Fruit fly (Drosophila melanogaster) whole organism, prepupa: Measurements from ENCODE around the gene CG34377.

Source experiments
- Blimp-1 ChIP-seq: fragments of 200-800 bp; sonication (Bioruptor generic); optimal IDR thresholded peaks from 3 replicates; lab custom pipeline; 2017; ENCODE audit warnings: missing biosample characterization, missing genetic modification characterization, mild to moderate bottlenecking, moderate library complexity, missing genetic modification reagents
- CG10669 ChIP-seq: fragments of 200-800 bp; sonication (Bioruptor generic); optimal IDR thresholded peaks from 3 replicates; lab custom pipeline; 2018; ENCODE audit warnings: missing biosample characterization, mild to moderate bottlenecking, missing genetic modification characterization, moderate library complexity
- CG11902 ChIP-seq: fragments of 200-800 bp; sonication (Bioruptor generic); optimal IDR thresholded peaks from 3 replicates; lab custom pipeline; 2016; ENCODE audit warnings: missing biosample characterization, missing genetic modification characterization
- CG15336 ChIP-seq: fragments of 200-800 bp; sonication (Bioruptor generic); IDR thresholded peaks from 2 replicates; pipeline ENCODE4 v1.3.6; 2022; ENCODE audit warnings: missing biosample characterization, missing genetic modification characterization
- CG1621 ChIP-seq: fragments of 200-800 bp; sonication (Bioruptor generic); optimal IDR thresholded peaks from 3 replicates; lab custom pipeline; 2018; ENCODE audit warnings: missing biosample characterization, mild to moderate bottlenecking, missing genetic modification characterization
- CG31627 ChIP-seq: fragments of 200-800 bp; sonication (Bioruptor generic); optimal IDR thresholded peaks from 3 replicates; lab custom pipeline; 2016; ENCODE audit warnings: missing biosample characterization, missing genetic modification characterization
- CG32006 ChIP-seq: fragments of 200-800 bp; sonication (Bioruptor generic); optimal IDR thresholded peaks from 3 replicates; lab custom pipeline; 2017; ENCODE audit warnings: missing biosample characterization, mild to moderate bottlenecking, missing genetic modification characterization
- CG3919 ChIP-seq: fragments of 200-800 bp; sonication (Bioruptor generic); optimal IDR thresholded peaks from 3 replicates; lab custom pipeline; 2016; ENCODE audit warnings: missing biosample characterization, missing genetic modification characterization
- CG4318 ChIP-seq: fragments of 200-800 bp; sonication (Bioruptor generic); optimal IDR thresholded peaks from 3 replicates; lab custom pipeline; 2017; ENCODE audit warnings: missing biosample characterization, mild to moderate bottlenecking, missing genetic modification characterization
- CG6163 ChIP-seq: fragments of 200-800 bp; sonication (Bioruptor generic); IDR thresholded peaks from 3 replicates; pipeline ENCODE4 v1.3.6; 2022; ENCODE audit warnings: missing biosample characterization, missing genetic modification characterization
- CG6792 ChIP-seq: fragments of 200-800 bp; sonication (Bioruptor generic); optimal IDR thresholded peaks from 3 replicates; lab custom pipeline; 2016; ENCODE audit warnings: missing biosample characterization, missing genetic modification characterization
- CG6808 ChIP-seq: fragments of 200-800 bp; sonication (Bioruptor generic); optimal IDR thresholded peaks from 3 replicates; lab custom pipeline; 2017; ENCODE audit warnings: missing biosample characterization, missing genetic modification characterization, mild to moderate bottlenecking, moderate library complexity, missing genetic modification reagents
- CG6854 ChIP-seq: fragments of 200-800 bp; sonication (Bioruptor generic); optimal IDR thresholded peaks from 2 replicates; lab custom pipeline; 2017; ENCODE audit warnings: missing biosample characterization, mild to moderate bottlenecking, missing genetic modification characterization
- CG8119 ChIP-seq: fragments of 200-800 bp; sonication (Bioruptor generic); IDR thresholded peaks from 3 replicates; pipeline ENCODE4 v1.3.6; 2022; ENCODE audit warnings: missing biosample characterization, missing genetic modification characterization
- CG8319 ChIP-seq: fragments of 200-800 bp; sonication (Bioruptor generic); optimal IDR thresholded peaks from 3 replicates; lab custom pipeline; 2016; ENCODE audit warnings: missing biosample characterization, missing genetic modification characterization
- CG8632 ChIP-seq: fragments of 200-800 bp; sonication (Bioruptor generic); optimal IDR thresholded peaks from 3 replicates; lab custom pipeline; 2016; ENCODE audit warnings: missing biosample characterization, missing genetic modification characterization
- CG9139 ChIP-seq: fragments of 200-800 bp; sonication (Bioruptor generic); optimal IDR thresholded peaks from 3 replicates; lab custom pipeline; 2017; ENCODE audit warnings: missing biosample characterization, mild to moderate bottlenecking, missing genetic modification characterization
- Eip78C ChIP-seq: fragments of 200-800 bp; sonication (Bioruptor generic); peaks from one replicate; lab custom pipeline; 2016; ENCODE audit warnings: missing biosample characterization, missing genetic modification characterization
- Eip93F ChIP-seq: fragments of 200-800 bp; sonication (Bioruptor generic); optimal IDR thresholded peaks from 2 replicates; lab custom pipeline; 2016; ENCODE audit warnings: missing biosample characterization, mild to moderate bottlenecking, missing genetic modification characterization
- Ets96B ChIP-seq: fragments of 200-800 bp; optimal IDR thresholded peaks from 2 replicates; lab custom pipeline; 2019; ENCODE audit warnings: missing biosample characterization, mild to moderate bottlenecking, missing genetic modification characterization, moderate library complexity
- Gug ChIP-seq: fragments of 200-800 bp; sonication (Bioruptor generic); IDR thresholded peaks from 2 replicates; pipeline ENCODE4 v1.3.6; 2022; ENCODE audit warnings: missing biosample characterization, missing genetic modification characterization
- Hr39 ChIP-seq: fragments of 200-800 bp; sonication (Bioruptor generic); optimal IDR thresholded peaks from 2 replicates; lab custom pipeline; 2016; ENCODE audit warnings: missing biosample characterization, missing genetic modification characterization
- Hr4 ChIP-seq: fragments of 200-800 bp; sonication (Bioruptor generic); optimal IDR thresholded peaks from 3 replicates; lab custom pipeline; 2016; ENCODE audit warnings: missing biosample characterization, missing genetic modification characterization
- Lpt ChIP-seq: fragments of 200-800 bp; sonication (Bioruptor generic); optimal IDR thresholded peaks from 3 replicates; lab custom pipeline; 2016; ENCODE audit warnings: missing biosample characterization, missing genetic modification characterization
- Met ChIP-seq: fragments of 200-800 bp; sonication (Bioruptor generic); optimal IDR thresholded peaks from 3 replicates; lab custom pipeline; 2016; ENCODE audit warnings: missing biosample characterization, missing genetic modification characterization
- Smox ChIP-seq: fragments of 200-800 bp; sonication (Bioruptor generic); optimal IDR thresholded peaks from 3 replicates; lab custom pipeline; 2016; ENCODE audit warnings: missing biosample characterization, missing genetic modification characterization
- Sox15 ChIP-seq: fragments of 200-800 bp; sonication (Bioruptor generic); optimal IDR thresholded peaks from 3 replicates; lab custom pipeline; 2016; ENCODE audit warnings: missing biosample characterization, missing genetic modification characterization
- acj6 ChIP-seq: fragments of 200-800 bp; sonication (Bioruptor generic); optimal IDR thresholded peaks from 3 replicates; lab custom pipeline; 2016; ENCODE audit warnings: missing biosample characterization, missing genetic modification characterization
- cyc ChIP-seq: fragments of 200-800 bp; sonication (Bioruptor generic); optimal IDR thresholded peaks from 3 replicates; lab custom pipeline; 2016; ENCODE audit warnings: missing biosample characterization, missing genetic modification characterization
- dsx ChIP-seq: fragments of 200-800 bp; optimal IDR thresholded peaks from 3 replicates; lab custom pipeline; 2019; ENCODE audit warnings: missing biosample characterization, mild to moderate bottlenecking, missing genetic modification characterization, moderate library complexity; ENCODE audit not compliant: poor library complexity, severe bottlenecking
- fd59A ChIP-seq: fragments of 200-800 bp; sonication (Bioruptor generic); optimal IDR thresholded peaks from 2 replicates; lab custom pipeline; 2017; ENCODE audit warnings: missing biosample characterization, mild to moderate bottlenecking, missing genetic modification characterization, missing genetic modification reagents
- fd85E ChIP-seq: fragments of 200-800 bp; sonication (Bioruptor generic); optimal IDR thresholded peaks from 3 replicates; lab custom pipeline; 2016; ENCODE audit warnings: missing biosample characterization, missing genetic modification characterization
- fkh ChIP-seq: fragments of 200-800 bp; sonication (Bioruptor generic); optimal IDR thresholded peaks from 3 replicates; lab custom pipeline; 2017; ENCODE audit warnings: missing biosample characterization, mild to moderate bottlenecking, missing genetic modification characterization, moderate library complexity
- net ChIP-seq: fragments of 200-800 bp; sonication (Bioruptor generic); optimal IDR thresholded peaks from 3 replicates; lab custom pipeline; 2016; ENCODE audit warnings: missing biosample characterization, missing genetic modification characterization
- ss ChIP-seq, 2 experiments: fragments of 200-800 bp; sonication (Bioruptor generic); optimal IDR thresholded peaks; 2 replicates in 1 of 2; 3 replicates in 1 of 2; lab custom pipeline; 2017 to 2018; ENCODE audit warnings: mild to moderate bottlenecking in 2 of 2, missing biosample characterization in 2 of 2, missing genetic modification characterization in 2 of 2, moderate library complexity in 1 of 2
- svp ChIP-seq: fragments of 200-800 bp; sonication (Bioruptor generic); peaks from one replicate; lab custom pipeline; 2016; ENCODE audit warnings: missing biosample characterization, missing genetic modification characterization
- topi ChIP-seq: fragments of 200-800 bp; sonication (Bioruptor generic); optimal IDR thresholded peaks from 3 replicates; lab custom pipeline; 2016; ENCODE audit warnings: missing biosample characterization, missing genetic modification characterization

Gene CG34377

DNA sequence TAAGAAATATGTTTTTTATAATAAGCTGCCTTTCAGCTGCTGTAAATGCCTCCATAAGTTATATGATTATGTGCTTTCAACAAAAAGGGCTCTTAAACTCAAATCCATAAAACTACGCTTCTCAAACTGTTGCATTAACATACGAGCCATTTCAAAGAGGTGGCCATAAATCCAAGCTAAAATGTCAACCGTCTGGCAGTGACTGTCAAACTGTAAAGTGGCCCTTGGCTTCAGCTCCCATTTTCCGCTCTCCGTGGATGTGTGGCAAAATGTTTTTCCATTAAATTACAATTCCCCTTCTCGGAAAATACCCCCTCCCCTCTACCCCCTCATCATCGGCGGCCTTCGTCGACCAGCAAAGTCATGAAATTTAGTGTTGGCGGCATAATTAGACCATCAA, 18.8 kb upstream of the CG34377 start:
- TF ChIP-seq Met (GFP tag; lab: Kevin White, UChicago), result no peak
- no peak for TF ChIP-seq CG3919
- no peak for TF ChIP-seq cyc (GFP tag; lab: Kevin White, UChicago)
- TF ChIP-seq CG8632 (GFP tag; lab: Kevin White, UChicago), result no peak
- no peak for TF ChIP-seq fd59A
- TF ChIP-seq ss (GFP tag; optimal IDR thresholded peaks at IDR 0.05; lab: Kevin White, UChicago), result no peak
- TF ChIP-seq CG10669 (GFP tag; lab: Kevin White, UChicago), result no peak
- TF ChIP-seq Ets96B (tag; lab: Kevin White, UChicago), result no peak
- TF ChIP-seq Lpt, result no peak
- TF ChIP-seq, all 60 proteins: peak for 0

DNA sequence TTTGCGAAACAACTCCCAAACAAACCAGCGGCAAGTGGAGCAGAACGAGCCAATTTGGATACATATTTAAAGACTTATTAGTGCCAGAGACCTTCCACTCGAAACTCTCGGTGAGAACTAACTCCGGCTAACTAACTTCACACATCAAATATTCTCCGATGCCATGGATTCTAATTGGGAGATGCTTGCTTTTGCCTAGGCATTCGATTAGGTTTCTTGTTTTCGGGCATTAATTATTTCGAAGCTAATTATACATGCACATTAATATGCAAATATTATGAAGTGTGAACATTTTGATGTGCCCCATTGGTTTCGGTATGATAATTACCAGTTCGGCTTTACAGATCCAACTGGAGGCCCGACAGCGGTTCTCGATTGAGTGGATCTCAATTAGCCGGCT, 18.3 kb upstream of the CG34377 start, which contains the start of gene CG5386:
Gene CG5386 (minus strand): TSS at position 101 of the 400 bp plus-strand sequence.
- TF ChIP-seq Ets96B (tag; lab: Kevin White, UChicago) (no peak), Eip78C (no peak), dsx (GFP tag; lab: Kevin White, UChicago) (no peak), fkh (no peak), CG3919 (no peak), Gug (GFP tag; lab: Robert Waterston, UW) (no peak), CG6163 (no peak), CG31627 (no peak), CG15336 (GFP tag; lab: Robert Waterston, UW) (no peak), acj6 (GFP tag; lab: Kevin White, UChicago) (no peak), CG6792 (GFP tag; lab: Kevin White, UChicago) (no peak), cyc (GFP tag; lab: Kevin White, UChicago) (no peak), CG11902 (no peak), CG9139 (no peak), CG32006 (GFP tag; lab: Kevin White, UChicago) (no peak)

DNA sequence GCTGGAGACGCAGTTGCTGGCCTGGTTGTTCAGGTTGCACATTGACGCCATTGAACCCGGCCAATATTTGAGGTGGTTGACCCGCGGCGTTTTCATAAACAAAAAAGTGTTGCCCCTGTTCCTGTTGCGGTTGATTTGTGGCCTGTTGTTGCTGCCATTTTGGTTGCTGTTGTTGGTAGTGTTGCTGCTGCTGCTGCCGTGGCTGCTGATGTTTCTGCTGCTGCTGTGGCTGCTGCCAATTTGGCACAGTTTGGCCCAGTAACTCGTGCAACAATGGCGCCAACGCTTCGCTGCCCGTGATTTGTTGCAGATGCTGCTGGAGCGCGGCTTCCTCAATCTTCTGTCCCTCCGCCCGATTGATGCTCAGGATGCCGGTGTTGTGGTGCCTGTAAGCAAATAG, 17.8 kb upstream of the CG34377 start:
- TF ChIP-seq Sox15 (GFP tag; lab: Kevin White, UChicago) (no peak), Eip93F (GFP tag; lab: Kevin White, UChicago) (no peak), fd85E (no peak)

DNA sequence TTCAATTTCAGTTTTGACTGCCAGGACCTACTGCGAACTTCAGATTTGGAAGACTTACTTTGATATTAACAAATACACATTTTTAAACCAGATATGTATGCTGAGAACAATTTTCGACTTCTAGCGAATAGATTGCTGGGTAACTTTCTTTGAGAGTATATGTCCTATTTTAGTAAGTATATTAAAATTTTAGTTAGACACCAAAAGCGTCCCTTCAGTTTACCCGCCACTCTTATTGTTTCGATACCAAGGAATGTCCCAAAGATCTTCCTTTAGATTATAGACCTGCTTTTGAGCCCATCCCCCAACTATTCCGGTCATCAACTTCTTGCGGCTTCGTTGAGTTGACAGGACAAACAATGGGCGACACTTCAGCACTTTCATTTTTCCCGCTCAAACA, 16.3 kb upstream of the CG34377 start, which contains the start of gene CG5388:
Gene CG5388 (minus strand): TSS at position 101 of the 400 bp plus-strand sequence.
- TF ChIP-seq CG3919, result no peak
- TF ChIP-seq CG1621 (tag; lab: Kevin White, UChicago), result no peak
- no peak for TF ChIP-seq Gug (GFP tag; lab: Robert Waterston, UW)
- no peak for TF ChIP-seq dsx (GFP tag; lab: Kevin White, UChicago)
- no peak for TF ChIP-seq fd85E
- no peak for TF ChIP-seq CG6854 (GFP tag; lab: Kevin White, UChicago)
- no peak for TF ChIP-seq Hr4 (GFP tag; lab: Kevin White, UChicago)
- no peak for TF ChIP-seq topi (GFP tag; lab: Kevin White, UChicago)
- no peak for TF ChIP-seq Blimp-1 (GFP tag; lab: Kevin White, UChicago)
- TF ChIP-seq Met (GFP tag; lab: Kevin White, UChicago), result no peak
- no peak for TF ChIP-seq CG8632 (GFP tag; lab: Kevin White, UChicago)
- no peak for TF ChIP-seq CG8119 (GFP tag; lab: Robert Waterston, UW)
- TF ChIP-seq CG4318 (GFP tag; lab: Kevin White, UChicago), result no peak
- TF ChIP-seq CG6808, result no peak
- no peak for TF ChIP-seq net (GFP tag; lab: Kevin White, UChicago)
- no peak for TF ChIP-seq Smox (GFP tag; lab: Kevin White, UChicago)
- TF ChIP-seq CG8319 (GFP tag; lab: Kevin White, UChicago), result no peak
- TF ChIP-seq svp (GFP tag; lab: Kevin White, UChicago), result no peak
- TF ChIP-seq Hr39 (GFP tag; lab: Kevin White, UChicago), result no peak
